Fruit fly (Drosophila melanogaster): ENCODE data around the gene Grp170.

Gene Grp170

DNA sequence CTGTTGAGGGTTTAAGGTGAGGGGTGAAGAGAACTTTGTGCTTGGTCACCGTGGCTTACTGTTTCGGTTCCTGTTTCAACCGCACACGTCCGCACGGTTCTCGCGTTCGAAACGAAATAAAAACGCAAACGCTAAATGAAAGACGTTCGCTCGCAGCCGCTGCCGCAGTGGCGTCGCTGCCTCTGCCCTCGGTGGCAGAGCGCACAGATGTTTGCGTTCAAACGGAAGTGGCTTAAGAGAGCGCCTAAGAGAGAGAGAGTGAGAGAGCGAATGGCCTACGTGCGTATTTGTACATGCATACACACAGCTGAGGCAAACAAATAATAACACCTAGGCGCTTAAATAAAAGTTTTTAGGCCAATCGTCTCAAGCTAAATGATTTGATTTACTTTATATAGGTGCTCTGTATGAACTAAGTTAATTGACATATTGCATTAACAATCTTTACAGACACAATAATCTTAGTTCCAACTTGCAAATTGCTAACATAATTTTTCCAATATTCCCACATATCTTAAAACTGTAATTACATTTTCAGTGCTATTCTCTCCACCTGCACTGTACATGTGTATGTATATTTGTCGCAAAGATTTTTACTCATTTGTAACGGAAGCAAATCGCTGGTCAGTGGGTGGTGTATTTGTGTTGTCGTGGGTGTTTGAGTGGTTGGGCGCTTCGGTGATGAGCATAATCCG lies 18.6 kb upstream of the Grp170 start, which contains the start of gene CG2865 (continued):
- TF ChIP-seq MESR4 (GFP tag; optimal IDR thresholded peaks at IDR 0.05) = peak; percentile 3
- peak; percentile 88 for TF ChIP-seq oc (tag; optimal IDR thresholded peaks at IDR 0.05)
- TF ChIP-seq Nf-YC (tag; optimal IDR thresholded peaks at IDR 0.05) = peak; percentile 91
- TF ChIP-seq MTF-1 (GFP tag; optimal IDR thresholded peaks at IDR 0.05; ENCODE audit: borderline replicate concordance) = peak; percentile 53
- peak; percentile 83 for TF ChIP-seq Taf1 (GFP tag; IDR thresholded peaks at IDR 0.05)
- TF ChIP-seq CG17912 (GFP tag; optimal IDR thresholded peaks at IDR 0.05) = peak; percentile 37
- TF ChIP-seq CG31365 (tag; optimal IDR thresholded peaks at IDR 0.05) = peak; percentile 86
- TF ChIP-seq nau (GFP tag; optimal IDR thresholded peaks at IDR 0.05) = peak; percentile 94
- peak; percentile 55; the same call in 2 of the 4 replicates for TF ChIP-seq Gug (GFP tag; IDR thresholded peaks at IDR 0.05)
- TF ChIP-seq Antp (GFP tag; optimal IDR thresholded peaks at IDR 0.05) = peak; percentile 88
- peak; percentile 77; the same call in 1 of the 2 replicates for TF ChIP-seq sim (GFP tag; IDR thresholded peaks at IDR 0.05)
- 0 out of 2 replicates have a peak, but pooled peaks have one; percentile 43 for TF ChIP-seq tna (GFP tag; IDR thresholded peaks at IDR 0.05; ENCODE audit: partially characterized antibody)
- peak; percentile 91 for TF ChIP-seq CG8388 (GFP tag; optimal IDR thresholded peaks at IDR 0.05)
- TF ChIP-seq dmrt99B (tag; optimal IDR thresholded peaks at IDR 0.05) = peak; percentile 97
- TF ChIP-seq CG12155 (GFP tag; optimal IDR thresholded peaks at IDR 0.05) = peak; percentile 89
- TF ChIP-seq dmrt11E (tag; optimal IDR thresholded peaks at IDR 0.05) = peak; percentile 92
- TF ChIP-seq luna (GFP tag; optimal IDR thresholded peaks at IDR 0.05) = peak; percentile 82
- peak; percentile 92 for TF ChIP-seq scrt (GFP tag; optimal IDR thresholded peaks at IDR 0.05)
- TF ChIP-seq dati (GFP tag; IDR thresholded peaks at IDR 0.05) = 0 out of 2 replicates have a peak, but pooled peaks have one; percentile 21
- no peak for TF ChIP-seq prd (optimal IDR thresholded peaks at IDR 0.05)
- TF ChIP-seq prd (GFP tag; IDR thresholded peaks at IDR 0.05) = peak; percentile 90
- TF ChIP-seq PHDP (tag; optimal IDR thresholded peaks at IDR 0.05) = peak; percentile 97
- TF ChIP-seq CG17802 (tag; optimal IDR thresholded peaks at IDR 0.05) = peak; percentile 57
- peak; percentile 95 for TF ChIP-seq tap (tag; optimal IDR thresholded peaks at IDR 0.05)
- peak; percentile 88 for TF ChIP-seq CG8281 (tag; optimal IDR thresholded peaks at IDR 0.05)
- TF ChIP-seq shn (GFP tag; optimal IDR thresholded peaks at IDR 0.05) = peak; percentile 89
- TF ChIP-seq CG16779 (GFP tag; IDR thresholded peaks at IDR 0.05) = peak; percentile 39; the same call in 1 of the 2 replicates
- TF ChIP-seq Atf-2 (GFP tag; optimal IDR thresholded peaks at IDR 0.05) = peak; percentile 82
- peak; percentile 90 for TF ChIP-seq fd96Cb (tag; optimal IDR thresholded peaks at IDR 0.05)
- peak; percentile 96 for TF ChIP-seq CG13894 (tag; optimal IDR thresholded peaks at IDR 0.05)
- TF ChIP-seq CG10321 (GFP tag; IDR thresholded peaks at IDR 0.05) = peak; percentile 11; the same call in 1 of the 2 replicates
- TF ChIP-seq Usf (GFP tag; optimal IDR thresholded peaks at IDR 0.05) = peak; percentile 82
- TF ChIP-seq CG2116 (GFP tag; optimal IDR thresholded peaks at IDR 0.05) = peak; percentile 68
- peak; percentile 90 for TF ChIP-seq NK7.1 (GFP tag; optimal IDR thresholded peaks at IDR 0.05)
- peak; percentile 90 for TF ChIP-seq CG2875 (GFP tag; optimal IDR thresholded peaks at IDR 0.05)
- peak; percentile 85 for TF ChIP-seq YL-1 (GFP tag; optimal IDR thresholded peaks at IDR 0.05)
- TF ChIP-seq unc-4 (GFP tag; IDR thresholded peaks at IDR 0.05; ENCODE audit: partially characterized antibody) = peak; percentile 45; the same call in 1 of the 2 replicates
- peak; percentile 80 for TF ChIP-seq CG30431 (GFP tag; optimal IDR thresholded peaks at IDR 0.05)
- TF ChIP-seq CG2889 (GFP tag; IDR thresholded peaks at IDR 0.05) = peak; percentile 77; the same call in 2 of the 3 replicates
- TF ChIP-seq twi (tag; optimal IDR thresholded peaks at IDR 0.05) = peak; percentile 91
- TF ChIP-seq Spps (tag; optimal IDR thresholded peaks at IDR 0.05) = peak; percentile 85
- peak; percentile 96 for TF ChIP-seq mirr (GFP tag; optimal IDR thresholded peaks at IDR 0.05)
- peak; percentile 96 for TF ChIP-seq grau (tag; optimal IDR thresholded peaks at IDR 0.05)
- peak; percentile 13 for TF ChIP-seq Dp (GFP tag; optimal IDR thresholded peaks at IDR 0.05)
- TF ChIP-seq CG6175 (GFP tag; IDR thresholded peaks at IDR 0.05) = peak; percentile 69; the same call in 2 of the 3 replicates
- peak; percentile 86 to 92 for TF ChIP-seq chif (GFP tag; optimal IDR thresholded peaks at IDR 0.05)
- peak; percentile 94 for TF ChIP-seq Dek (tag; optimal IDR thresholded peaks at IDR 0.05)
- TF ChIP-seq CG15601 (tag; optimal IDR thresholded peaks at IDR 0.05) = peak; percentile 95

Measured in whole organism, embryonic.